Worm (Caenorhabditis elegans) whole organism, young adult: ENCODE data around the gene Y69H2.17.

Experiments
- B0336.3 ChIP-seq: fragments of 200-800 bp; sonication (Bioruptor generic); IDR thresholded peaks from 2 replicates; pipeline ENCODE4 v1.3.6; 2022; ENCODE audit warnings: missing genetic modification characterization, missing compliant biosample characterization
- F37B4.10 ChIP-seq: fragments of 200-800 bp; sonication (Bioruptor generic); IDR thresholded peaks from 2 replicates; pipeline ENCODE4 v1.3.6; 2022; ENCODE audit warnings: missing genetic modification characterization, missing compliant biosample characterization
- F52B5.7 ChIP-seq: sonication (generic microtip); optimal IDR thresholded peaks from 2 replicates; lab custom pipeline; 2016; ENCODE audit warnings: mild to moderate bottlenecking, missing genetic modification characterization, missing compliant biosample characterization
- F55B11.4 ChIP-seq: sonication (generic microtip); optimal IDR thresholded peaks from 2 replicates; lab custom pipeline; 2016; ENCODE audit warnings: missing compliant biosample characterization, missing genetic modification characterization, borderline replicate concordance; ENCODE audit not compliant: insufficient read depth
- F57C9.4 ChIP-seq: sonication (generic microtip); optimal IDR thresholded peaks from 2 replicates; lab custom pipeline; 2017; ENCODE audit warnings: mild to moderate bottlenecking, missing genetic modification characterization, missing compliant biosample characterization
- K11D2.4 ChIP-seq: fragments of 200-800 bp; sonication (Bioruptor generic); IDR thresholded peaks from 2 replicates; pipeline ENCODE4 v1.3.6; 2022; ENCODE audit warnings: missing genetic modification reagents, missing genetic modification characterization, missing compliant biosample characterization
- T26A5.8 ChIP-seq: sonication (generic microtip); optimal IDR thresholded peaks from 2 replicates; lab custom pipeline; 2016; ENCODE audit warnings: missing genetic modification characterization, missing compliant biosample characterization
- Y53F4B.3 ChIP-seq: fragments of 200-800 bp; sonication (Bioruptor generic); IDR thresholded peaks from 2 replicates; pipeline ENCODE4 v1.3.6; 2022; ENCODE audit warnings: missing genetic modification reagents, missing genetic modification characterization, missing compliant biosample characterization
- Y56A3A.18 ChIP-seq: fragments of 200-800 bp; sonication (Bioruptor generic); IDR thresholded peaks from 2 replicates; pipeline ENCODE4 v1.3.6; 2022; ENCODE audit warnings: missing genetic modification reagents, missing genetic modification characterization, missing compliant biosample characterization
- aptf-2 ChIP-seq: fragments of 200-800 bp; sonication (Bioruptor generic); conservative IDR thresholded peaks from 2 replicates; pipeline ENCODE4 v1.3.6; 2022; ENCODE audit warnings: missing genetic modification reagents, missing genetic modification characterization, missing compliant biosample characterization
- bed-1 ChIP-seq: fragments of 200-800 bp; sonication (Bioruptor generic); IDR thresholded peaks from 2 replicates; pipeline ENCODE4 v1.3.6; 2022; ENCODE audit warnings: missing genetic modification reagents, missing genetic modification characterization, missing compliant biosample characterization
- cebp-1 ChIP-seq, 2 experiments: fragments of 200-800 bp in 1 of 2; sonication (Bioruptor generic) in 1 of 2; sonication (generic microtip) in 1 of 2; IDR thresholded peaks in 1 of 2; optimal IDR thresholded peaks in 1 of 2; 2 replicates each; pipeline versions ENCODE4 v1.3.6 to Lab custom; 2017 to 2022; ENCODE audit warnings: missing compliant biosample characterization in 2 of 2, missing genetic modification characterization in 2 of 2, mild to moderate bottlenecking in 1 of 2, missing genetic modification reagents in 1 of 2, moderate library complexity in 1 of 2
- ceh-58 ChIP-seq: fragments of 200-800 bp; sonication (Bioruptor generic); IDR thresholded peaks from 2 replicates; pipeline ENCODE4 v1.3.6; 2022; ENCODE audit warnings: missing genetic modification characterization, missing compliant biosample characterization
- dox-1 ChIP-seq: fragments of 200-800 bp; sonication (Bioruptor generic); IDR thresholded peaks from 2 replicates; pipeline ENCODE4 v1.3.6; 2022; ENCODE audit warnings: missing genetic modification reagents, missing genetic modification characterization, missing compliant biosample characterization
- efl-1 ChIP-seq: fragments of 150-350 bp; optimal IDR thresholded peaks from 2 replicates; lab custom pipeline; 2014; ENCODE audit warnings: missing biosample characterization, missing genetic modification reagents, missing genetic modification characterization
- him-1 ChIP-seq: sonication (generic microtip); optimal IDR thresholded peaks from 2 replicates; lab custom pipeline; 2016; ENCODE audit warnings: missing genotype, missing genetic modification reagents, missing genetic modification characterization, missing compliant biosample characterization
- hlh-12 ChIP-seq: sonication (generic microtip); optimal IDR thresholded peaks from 2 replicates; lab custom pipeline; 2016; ENCODE audit warnings: missing genetic modification characterization, missing compliant biosample characterization
- hrde-1 ChIP-seq: sonication (generic microtip); optimal IDR thresholded peaks from 2 replicates; lab custom pipeline; 2016; ENCODE audit warnings: missing genetic modification characterization, mild to moderate bottlenecking, missing compliant biosample characterization, moderate library complexity, missing genotype, missing genetic modification reagents, borderline replicate concordance
- let-526 ChIP-seq: fragments of 200-800 bp; sonication (Bioruptor generic); IDR thresholded peaks from 2 replicates; pipeline ENCODE4 v1.3.6; 2022; ENCODE audit warnings: missing genetic modification reagents, missing genetic modification characterization, missing compliant biosample characterization
- let-607 ChIP-seq, 2 experiments: fragments of 200-800 bp in 1 of 2; sonication (Bioruptor generic) in 1 of 2; sonication (generic microtip) in 1 of 2; optimal IDR thresholded peaks; 2 replicates each; lab custom pipeline; 2016 to 2018; ENCODE audit warnings: mild to moderate bottlenecking in 2 of 2, missing compliant biosample characterization in 2 of 2, missing genetic modification characterization in 2 of 2, moderate library complexity in 2 of 2, missing genotype in 1 of 2
- lin-26 ChIP-seq: fragments of 200-800 bp; sonication (Bioruptor generic); IDR thresholded peaks from 2 replicates; pipeline ENCODE4 v1.3.6; 2022; ENCODE audit warnings: missing genetic modification reagents, missing genetic modification characterization, missing compliant biosample characterization
- lir-1 ChIP-seq: fragments of 200-800 bp; sonication (Bioruptor generic); conservative IDR thresholded peaks from 2 replicates; pipeline ENCODE4 v1.3.6; 2022; ENCODE audit warnings: missing genetic modification reagents, missing genetic modification characterization, missing compliant biosample characterization
- madf-6 ChIP-seq: fragments of 200-800 bp; sonication (Bioruptor generic); IDR thresholded peaks from 2 replicates; pipeline ENCODE4 v1.3.6; 2022; ENCODE audit warnings: missing genetic modification reagents, missing genetic modification characterization, missing compliant biosample characterization
- mcd-1 ChIP-seq: fragments of 200-800 bp; sonication (Bioruptor generic); IDR thresholded peaks from 2 replicates; pipeline ENCODE4 v1.3.6; 2022; ENCODE audit warnings: missing genetic modification reagents, missing genetic modification characterization, missing compliant biosample characterization
- mes-4 ChIP-seq: sonication (generic microtip); optimal IDR thresholded peaks from 2 replicates; lab custom pipeline; 2016; ENCODE audit warnings: missing genotype, missing genetic modification characterization, missing compliant biosample characterization
- mxl-1 ChIP-seq: sonication (generic microtip); optimal IDR thresholded peaks from 2 replicates; lab custom pipeline; 2016; ENCODE audit warnings: missing genetic modification characterization, missing compliant biosample characterization
- nhr-120 ChIP-seq: fragments of 200-800 bp; sonication (Bioruptor generic); IDR thresholded peaks from 2 replicates; pipeline ENCODE4 v1.3.6; 2022; ENCODE audit warnings: missing genetic modification characterization, missing compliant biosample characterization
- nhr-179 ChIP-seq: sonication (generic microtip); optimal IDR thresholded peaks from 2 replicates; lab custom pipeline; 2016; ENCODE audit warnings: mild to moderate bottlenecking, missing genetic modification characterization, missing compliant biosample characterization
- nhr-27 ChIP-seq: fragments of 200-800 bp; sonication (Bioruptor generic); optimal IDR thresholded peaks from 2 replicates; lab custom pipeline; 2018; ENCODE audit warnings: mild to moderate bottlenecking, missing genetic modification characterization, moderate library complexity, missing compliant biosample characterization
- repo-1 ChIP-seq: sonication (generic microtip); optimal IDR thresholded peaks from 2 replicates; lab custom pipeline; 2017; ENCODE audit warnings: mild to moderate bottlenecking, missing genetic modification characterization, missing compliant biosample characterization
- tlf-1 ChIP-seq: fragments of 200-800 bp; sonication (Bioruptor generic); optimal IDR thresholded peaks from 2 replicates; lab custom pipeline; 2018; ENCODE audit warnings: mild to moderate bottlenecking, missing genetic modification characterization, missing compliant biosample characterization
- zfh-2 ChIP-seq: fragments of 200-800 bp; sonication (Bioruptor generic); conservative IDR thresholded peaks from 2 replicates; pipeline ENCODE4 v1.3.6; 2022; ENCODE audit warnings: missing genetic modification reagents, missing genetic modification characterization, missing compliant biosample characterization
- ztf-18 ChIP-seq: sonication (generic microtip); optimal IDR thresholded peaks from 2 replicates; lab custom pipeline; 2016; ENCODE audit warnings: missing genotype, mild to moderate bottlenecking, missing genetic modification characterization, missing compliant biosample characterization
- ztf-25 ChIP-seq: fragments of 200-800 bp; sonication (Bioruptor generic); IDR thresholded peaks from 2 replicates; pipeline ENCODE4 v1.3.6; 2022; ENCODE audit warnings: missing genetic modification reagents, missing genetic modification characterization, missing compliant biosample characterization
- ztf-26 ChIP-seq: sonication (generic microtip); optimal IDR thresholded peaks from 2 replicates; lab custom pipeline; 2017; ENCODE audit warnings: missing genetic modification characterization, missing compliant biosample characterization

Y69H2.17 gene

DNA sequence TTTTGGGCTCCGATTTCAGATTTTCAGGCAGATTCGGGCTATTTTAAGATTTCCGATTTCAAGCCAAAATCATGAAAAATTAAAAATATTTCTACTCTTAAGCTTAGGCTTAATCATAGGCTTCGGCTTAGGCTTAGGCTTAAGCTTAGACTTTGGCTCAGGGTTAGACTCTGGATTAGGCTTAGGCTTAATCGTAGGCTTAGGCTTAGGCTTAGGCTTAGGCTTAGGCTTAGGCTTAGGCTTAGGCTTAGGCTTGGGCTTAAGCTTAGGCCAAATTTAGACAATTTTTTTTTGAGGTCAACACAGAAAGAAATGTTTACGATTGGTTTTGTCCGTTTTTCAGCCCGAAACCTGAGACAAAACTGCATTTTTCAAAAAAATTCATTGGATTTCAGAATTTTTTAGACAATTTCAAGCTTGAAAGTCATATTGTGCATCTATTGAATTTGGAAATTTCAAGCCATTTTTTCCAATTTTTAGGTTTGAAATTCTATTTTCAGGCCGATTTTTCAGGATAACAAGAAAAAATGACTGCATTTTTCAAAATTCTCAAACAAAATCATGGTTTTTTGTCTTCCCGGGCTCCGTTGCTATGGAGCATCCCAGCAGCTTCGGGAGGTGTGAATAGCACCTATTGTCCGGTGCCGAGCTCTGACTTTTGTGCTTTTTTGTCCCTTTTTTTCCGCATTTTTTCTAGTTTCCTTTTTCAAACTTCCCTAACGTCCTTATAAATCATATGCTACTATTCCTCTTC lies 45.0 kb upstream of the Y69H2.17 start, which contains the start of gene egas-1 (continued):
- TF ChIP-seq F37B4.10 (no peak), F55B11.4 (no peak), let-526 (GFP tag; lab: Robert Waterston, UW) (no peak), ztf-26 (peak; percentile 61), nhr-27 (tag; lab: Kevin White, UChicago) (peak; percentile 59), hlh-12 (no peak), repo-1 (tag; lab: Kevin White, UChicago) (peak; percentile 36), ztf-18 (tag; lab: Kevin White, UChicago) (no peak), F52B5.7 (tag; lab: Kevin White, UChicago) (no peak), mes-4 (tag; lab: Kevin White, UChicago) (no peak), T26A5.8 (no peak), tlf-1 (no peak), lin-26 (GFP tag; lab: Robert Waterston, UW) (peak; percentile 88), efl-1 (GFP tag; lab: Kevin White, UChicago) (no peak), nhr-179 (tag; lab: Kevin White, UChicago) (no peak)

DNA sequence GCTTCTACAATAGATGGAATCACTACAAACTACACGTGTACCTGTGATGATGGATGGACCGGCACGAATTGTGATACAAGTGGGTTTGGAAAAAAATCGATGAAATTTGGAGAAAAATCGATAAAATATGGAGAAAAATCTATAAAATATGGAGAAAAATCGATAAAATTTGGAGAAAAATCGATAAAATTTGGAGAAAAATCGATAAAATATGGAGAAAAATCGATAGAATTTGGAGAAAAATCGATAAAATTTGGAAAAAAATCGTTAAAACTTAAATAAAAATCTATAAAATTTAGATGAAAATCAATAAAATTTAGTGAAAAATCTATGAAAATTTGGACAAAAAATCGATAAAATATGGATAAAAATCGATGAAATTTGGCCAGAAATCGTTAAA lies 40.5 kb upstream of the Y69H2.17 start:
- TF ChIP-seq nhr-120 (GFP tag; lab: Robert Waterston, UW) (no peak), lir-1 (GFP tag; lab: Robert Waterston, UW) (no peak), let-607 (tag; optimal IDR thresholded peaks at IDR 0.05; lab: Kevin White, UChicago) (no peak), mcd-1 (GFP tag; lab: Robert Waterston, UW) (no peak), ceh-58 (GFP tag; lab: Robert Waterston, UW) (no peak)

DNA sequence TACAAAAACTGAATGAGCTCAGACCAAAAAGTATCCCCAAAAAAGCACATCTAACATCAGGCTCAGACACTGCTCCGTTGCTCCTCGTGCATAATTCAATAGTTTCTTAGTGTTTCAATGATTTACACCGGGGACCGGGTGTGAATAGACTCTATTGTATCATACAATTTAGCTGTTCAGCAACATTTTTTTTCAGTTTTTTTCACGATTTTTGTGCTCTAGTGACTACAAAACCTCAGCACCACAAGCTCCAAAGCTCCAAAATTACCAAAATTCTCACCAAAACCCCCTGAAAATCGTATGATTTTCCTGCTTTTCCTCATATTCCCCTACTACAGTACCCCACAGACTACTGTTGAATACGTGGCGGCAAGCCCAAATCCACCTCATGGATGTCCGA lies 34.7 kb upstream of the Y69H2.17 start, which contains the start of gene egas-2:
egas-2 (plus strand) TSS at position 301 of the 400 bp plus-strand sequence.
- TF ChIP-seq cebp-1 (GFP tag; IDR thresholded peaks at IDR 0.05; lab: Robert Waterston, UW) (no peak), cebp-1 (tag; optimal IDR thresholded peaks at IDR 0.05; lab: Kevin White, UChicago) (no peak), aptf-2 (no peak), hrde-1 (no peak), ztf-25 (GFP tag; lab: Robert Waterston, UW) (no peak), Y56A3A.18 (no peak), dox-1 (GFP tag; lab: Robert Waterston, UW) (no peak), B0336.3 (GFP tag; lab: Robert Waterston, UW) (no peak), him-1 (tag; lab: Kevin White, UChicago) (no peak)

ce11 chrV:18656363-18656762 lies 28.4 kb upstream of the Y69H2.17 start:
- no peak for TF ChIP-seq F57C9.4 (tag; lab: Kevin White, UChicago)
- no peak for TF ChIP-seq mxl-1 (tag; lab: Kevin White, UChicago)
- no peak for TF ChIP-seq K11D2.4
- TF ChIP-seq madf-6 (GFP tag; lab: Robert Waterston, UW): no peak
- TF ChIP-seq bed-1: no peak
- no peak for TF ChIP-seq Y53F4B.3 (GFP tag; lab: Robert Waterston, UW)
- TF ChIP-seq zfh-2: peak; percentile 58
